Worm (Caenorhabditis elegans) whole organism, L4 larva: ENCODE results near the gene rcan-1.

Experiments
- F37D6.2 ChIP-seq: sonication (generic microtip); optimal IDR thresholded peaks from 2 replicates; lab custom pipeline; 2016; ENCODE audit warnings: mild to moderate bottlenecking, missing genetic modification characterization, missing compliant biosample characterization
- F49E8.2 ChIP-seq: sonication (generic microtip); optimal IDR thresholded peaks from 2 replicates; lab custom pipeline; 2016; ENCODE audit warnings: missing compliant biosample characterization, mild to moderate bottlenecking, missing genetic modification characterization, borderline replicate concordance
- Y48G9A.11 ChIP-seq: fragments of 200-800 bp; sonication (Bioruptor generic); IDR thresholded peaks from 2 replicates; pipeline ENCODE4 v1.3.6; 2022; ENCODE audit warnings: missing genetic modification reagents, missing genetic modification characterization, missing compliant biosample characterization
- ZK546.5 ChIP-seq, 2 experiments: sonication (generic microtip); optimal IDR thresholded peaks; 2 replicates each; lab custom pipeline; 2017; ENCODE audit warnings: missing biosample characterization in 2 of 2, missing genetic modification characterization in 2 of 2
- aha-1 ChIP-seq: fragments of 150-350 bp; peaks from one replicate; lab custom pipeline; 2014; ENCODE audit warnings: missing biosample characterization, missing genetic modification characterization
- daf-12 ChIP-seq: fragments of 150-350 bp; optimal IDR thresholded peaks from 2 replicates; lab custom pipeline; 2014; ENCODE audit warnings: missing biosample characterization, missing genetic modification reagents, missing genetic modification characterization
- daf-16 ChIP-seq, 3 experiments: sonication (generic microtip); optimal IDR thresholded peaks; 2 replicates each; lab custom pipeline; 2016 to 2017; ENCODE audit warnings: missing genetic modification characterization in 3 of 3, missing genetic modification reagents in 3 of 3, mild to moderate bottlenecking in 2 of 3, missing compliant biosample characterization in 2 of 3, missing biosample characterization in 1 of 3, moderate library complexity in 1 of 3
- dmd-6 ChIP-seq: fragments of 200-800 bp; sonication (Bioruptor generic); IDR thresholded peaks from 2 replicates; pipeline ENCODE4 v1.3.6; 2022; ENCODE audit warnings: missing genetic modification reagents, missing genetic modification characterization, missing compliant biosample characterization
- dmd-8 ChIP-seq: fragments of 200-800 bp; sonication (Bioruptor generic); IDR thresholded peaks from 2 replicates; pipeline ENCODE4 v1.3.6; 2022; ENCODE audit warnings: missing genetic modification characterization, missing compliant biosample characterization
- dpl-1 ChIP-seq: fragments of 150-350 bp; optimal IDR thresholded peaks from 2 replicates; lab custom pipeline; 2014; ENCODE audit warnings: missing biosample characterization, missing genetic modification reagents, missing genetic modification characterization
- fkh-10 ChIP-seq: fragments of 150-350 bp; optimal IDR thresholded peaks from 2 replicates; lab custom pipeline; 2014; ENCODE audit warnings: missing biosample characterization, missing genetic modification reagents, missing genetic modification characterization
- jun-1 ChIP-seq: fragments of 150-350 bp; optimal IDR thresholded peaks from 2 replicates; lab custom pipeline; 2014; ENCODE audit warnings: missing biosample characterization, missing genetic modification reagents, missing genetic modification characterization
- lin-1 ChIP-seq: fragments of 200-800 bp; sonication (Bioruptor generic); IDR thresholded peaks from 2 replicates; pipeline ENCODE4 v1.3.6; 2022; ENCODE audit warnings: missing genetic modification reagents, missing genetic modification characterization, missing compliant biosample characterization
- lin-38 ChIP-seq: fragments of 200-800 bp; sonication (Bioruptor generic); IDR thresholded peaks from 2 replicates; pipeline ENCODE4 v1.3.6; 2022; ENCODE audit warnings: missing genetic modification reagents, missing genetic modification characterization, missing compliant biosample characterization
- lin-39 ChIP-seq: fragments of 150-350 bp; optimal IDR thresholded peaks from 2 replicates; lab custom pipeline; 2014; ENCODE audit warnings: missing biosample characterization, missing genetic modification reagents, missing genetic modification characterization
- mes-2 ChIP-seq: sonication (generic microtip); optimal IDR thresholded peaks from 2 replicates; lab custom pipeline; 2016; ENCODE audit warnings: missing genotype, mild to moderate bottlenecking, missing genetic modification characterization, missing compliant biosample characterization; ENCODE audit not compliant: poor library complexity, severe bottlenecking
- nhr-102 ChIP-seq: sonication (generic microtip); optimal IDR thresholded peaks from 2 replicates; lab custom pipeline; 2016; ENCODE audit warnings: mild to moderate bottlenecking, missing genetic modification characterization, moderate library complexity, missing compliant biosample characterization
- nhr-11 ChIP-seq: fragments of 150-350 bp; optimal IDR thresholded peaks from 2 replicates; lab custom pipeline; 2014; ENCODE audit warnings: missing biosample characterization, missing genetic modification characterization
- nhr-111 ChIP-seq: fragments of 200-800 bp; sonication (Bioruptor generic); optimal IDR thresholded peaks from 2 replicates; lab custom pipeline; 2018; ENCODE audit warnings: mild to moderate bottlenecking, missing genetic modification characterization, missing compliant biosample characterization
- nhr-237 ChIP-seq: sonication (generic microtip); optimal IDR thresholded peaks from 2 replicates; lab custom pipeline; 2017; ENCODE audit warnings: missing biosample characterization, missing genetic modification characterization
- nhr-41 ChIP-seq: fragments of 200-800 bp; sonication (Bioruptor generic); IDR thresholded peaks from 2 replicates; pipeline ENCODE4 v1.3.6; 2022; ENCODE audit warnings: missing genetic modification reagents, missing genetic modification characterization, missing compliant biosample characterization
- nhr-42 ChIP-seq: fragments of 200-800 bp; sonication (Bioruptor generic); IDR thresholded peaks from 2 replicates; pipeline ENCODE4 v1.3.6; 2022; ENCODE audit warnings: missing genetic modification characterization, missing compliant biosample characterization
- nhr-76 ChIP-seq: fragments of 150-350 bp; optimal IDR thresholded peaks from 2 replicates; lab custom pipeline; 2014; ENCODE audit warnings: missing biosample characterization, missing genetic modification characterization
- pha-4 ChIP-seq, 2 experiments: fragments of 150-350 bp in 1 of 2; fragments of 200-800 bp in 1 of 2; sonication (Bioruptor generic) in 1 of 2; IDR thresholded peaks in 1 of 2; optimal IDR thresholded peaks in 1 of 2; 2 replicates each; pipeline versions ENCODE4 v1.3.6 to Lab custom; 2014 to 2022; ENCODE audit warnings: missing genetic modification characterization in 2 of 2, missing genetic modification reagents in 2 of 2, missing biosample characterization in 1 of 2, missing compliant biosample characterization in 1 of 2
- sdz-12 ChIP-seq: fragments of 200-800 bp; sonication (Bioruptor generic); optimal IDR thresholded peaks from 2 replicates; lab custom pipeline; 2018; ENCODE audit warnings: mild to moderate bottlenecking, missing genetic modification characterization, missing compliant biosample characterization
- set-16 ChIP-seq: fragments of 200-800 bp; sonication (Bioruptor generic); IDR thresholded peaks from 2 replicates; pipeline ENCODE4 v1.3.6; 2022; ENCODE audit warnings: missing genetic modification reagents, missing genetic modification characterization, missing compliant biosample characterization
- skn-1 ChIP-seq: fragments of 150-350 bp; optimal IDR thresholded peaks from 2 replicates; lab custom pipeline; 2014; ENCODE audit warnings: missing biosample characterization, missing genetic modification characterization
- tag-97 ChIP-seq: fragments of 200-800 bp; sonication (Bioruptor generic); IDR thresholded peaks from 2 replicates; pipeline ENCODE4 v1.3.6; 2022; ENCODE audit warnings: missing genetic modification characterization, missing compliant biosample characterization
- tra-1 ChIP-seq: fragments of 200-800 bp; sonication (Bioruptor generic); IDR thresholded peaks from 2 replicates; pipeline ENCODE4 v1.3.6; 2022; ENCODE audit warnings: missing genetic modification reagents, missing genetic modification characterization, missing compliant biosample characterization
- unc-62 ChIP-seq, 3 experiments: fragments of 150-350 bp in 1 of 3; sonication (generic microtip); optimal IDR thresholded peaks in 2 of 3; peaks in 1 of 3; 1 replicate in 1 of 3; 2 replicates in 2 of 3; lab custom pipeline; 2014 to 2017; ENCODE audit warnings: missing biosample characterization in 3 of 3, missing genetic modification characterization in 3 of 3, missing genetic modification reagents in 3 of 3, missing genotype in 1 of 3
- zag-1 ChIP-seq: fragments of 150-350 bp; optimal IDR thresholded peaks from 2 replicates; lab custom pipeline; 2014; ENCODE audit warnings: missing biosample characterization, missing genetic modification characterization
- zfp-3 ChIP-seq: fragments of 200-800 bp; sonication (Bioruptor generic); conservative IDR thresholded peaks from 2 replicates; pipeline ENCODE4 v1.3.6; 2022; ENCODE audit warnings: missing genetic modification reagents, missing genetic modification characterization, missing compliant biosample characterization
- ztf-11 ChIP-seq: fragments of 150-350 bp; optimal IDR thresholded peaks from 2 replicates; lab custom pipeline; 2014; ENCODE audit warnings: missing biosample characterization, missing genetic modification characterization

The rcan-1 gene

DNA sequence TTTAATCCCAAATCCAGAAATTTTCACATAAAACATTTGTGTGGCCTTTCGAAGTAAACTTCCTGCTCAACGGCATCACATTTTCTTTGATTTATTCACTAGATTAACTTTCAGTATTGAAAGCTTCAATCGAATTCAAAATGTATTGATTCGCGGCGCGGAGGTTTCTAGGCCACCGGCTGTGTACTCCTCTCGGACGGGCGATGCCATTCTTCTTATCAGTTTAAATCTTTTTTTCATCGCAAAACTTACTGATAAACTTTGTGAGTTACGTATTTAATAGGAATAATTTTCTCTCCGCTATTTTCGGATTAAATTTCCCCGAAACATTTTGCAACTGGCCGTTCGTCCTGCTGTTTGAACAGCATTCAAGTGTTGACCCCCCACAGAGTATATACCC lies 38.0 kb upstream of the rcan-1 start (continued):
- no peak for TF ChIP-seq zfp-3 (GFP tag; lab: Robert Waterston, UW)
- no peak for TF ChIP-seq nhr-11 (tag; lab: Kevin White, UChicago)

DNA sequence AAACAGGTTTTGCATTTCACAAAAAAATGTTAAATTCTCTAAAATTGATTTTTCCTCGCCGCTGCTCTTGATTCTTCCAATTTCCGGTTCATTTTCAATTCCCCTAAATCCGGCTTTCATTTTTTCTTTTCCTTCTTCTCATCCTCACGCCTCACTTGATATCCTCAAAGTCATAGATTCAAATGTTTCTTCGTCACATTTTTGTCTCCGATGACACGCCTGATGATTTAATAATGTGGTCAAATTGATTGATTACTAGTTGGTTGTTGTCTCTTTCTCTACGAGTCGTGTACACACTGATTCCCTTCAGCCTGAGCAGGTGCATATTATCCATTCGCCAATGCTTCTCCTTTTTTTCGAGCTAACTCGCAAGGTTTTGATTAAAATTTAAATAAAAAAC lies 37.6 kb upstream of the rcan-1 start:
- peak in 1 of 2 experiments; percentile 50 for TF ChIP-seq unc-62 (GFP tag; optimal IDR thresholded peaks at IDR 0.05 in 1 of 2; lab: Kevin White, UChicago)
- TF ChIP-seq unc-62 (tag; optimal IDR thresholded peaks at IDR 0.05; lab: Kevin White, UChicago): no peak
- no peak for TF ChIP-seq dmd-8 (GFP tag; lab: Robert Waterston, UW)
- no peak for TF ChIP-seq lin-1
- no peak for TF ChIP-seq fkh-10 (GFP tag; lab: Kevin White, UChicago)
- no peak for TF ChIP-seq zag-1 (tag; lab: Kevin White, UChicago)
- TF ChIP-seq daf-12 (tag; lab: Kevin White, UChicago): no peak

DNA sequence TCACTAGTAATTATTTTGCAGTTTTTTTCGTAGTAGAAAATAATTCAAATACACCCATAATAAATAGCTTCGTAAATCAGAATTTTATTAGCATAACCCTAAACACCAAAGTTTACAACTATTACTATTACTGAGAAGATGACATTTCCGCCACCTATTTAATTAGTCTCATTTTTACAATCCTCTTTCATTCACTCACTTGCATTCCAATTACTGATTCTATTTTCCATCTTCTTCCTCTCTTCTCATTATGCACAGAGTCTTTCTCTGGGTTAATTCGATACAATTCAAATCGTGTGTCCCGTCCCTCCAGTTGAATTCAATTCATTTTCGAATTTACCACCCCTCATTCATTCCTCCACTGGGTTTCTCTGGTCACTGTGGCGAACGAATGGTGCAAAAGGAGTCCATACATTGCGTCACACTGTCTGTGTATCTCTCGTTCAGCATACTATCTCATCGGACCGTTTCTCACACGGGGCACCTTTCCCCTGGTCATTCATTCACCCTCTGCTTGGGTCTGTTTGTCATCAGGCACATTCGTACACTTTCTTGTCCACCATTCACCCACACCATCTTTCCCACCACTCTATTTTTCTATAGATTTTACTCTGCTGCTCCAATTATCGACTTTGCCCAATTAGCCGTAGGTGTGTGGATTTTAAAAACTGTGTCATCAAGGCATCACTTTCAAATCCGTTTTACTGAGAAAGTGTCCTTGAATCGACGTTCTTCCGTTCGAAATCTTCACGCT lies 36.5 kb upstream of the rcan-1 start:
- TF ChIP-seq sdz-12: no peak
- peak in 1 of 2 experiments; percentile 65 for TF ChIP-seq unc-62 (GFP tag; optimal IDR thresholded peaks at IDR 0.05 in 1 of 2; lab: Kevin White, UChicago)
- TF ChIP-seq unc-62 (tag; optimal IDR thresholded peaks at IDR 0.05; lab: Kevin White, UChicago): no peak
- no peak for TF ChIP-seq aha-1 (tag; lab: Kevin White, UChicago)

- TF ChIP-seq tra-1 (GFP tag; lab: Robert Waterston, UW) (no peak), nhr-76 (tag; lab: Kevin White, UChicago) (no peak), lin-39 (tag; lab: Kevin White, UChicago) (no peak), Y48G9A.11 (GFP tag; lab: Robert Waterston, UW) (peak; percentile 50; the same call in 1 of the 2 replicates), nhr-41 (GFP tag; lab: Robert Waterston, UW) (no peak), lin-38 (peak; percentile 58), pha-4 (GFP tag; IDR thresholded peaks at IDR 0.05; lab: Robert Waterston, UW) (no peak), pha-4 (tag; optimal IDR thresholded peaks at IDR 0.05; lab: Kevin White, UChicago) (no peak), daf-16 (GFP tag; optimal IDR thresholded peaks at IDR 0.05; lab: Kevin White, UChicago) (no peak), daf-16 (tag; optimal IDR thresholded peaks at IDR 0.05; lab: Kevin White, UChicago) (no peak), tag-97 (no peak), set-16 (GFP tag; lab: Robert Waterston, UW) (no peak), nhr-237 (tag; lab: Kevin White, UChicago) (no peak), F49E8.2 (tag; lab: Kevin White, UChicago) (peak; percentile 62), mes-2 (tag; lab: Kevin White, UChicago) (peak; percentile 35), nhr-42 (GFP tag; lab: Robert Waterston, UW) (no peak), ZK546.5 (tag; optimal IDR thresholded peaks at IDR 0.05; lab: Kevin White, UChicago) (no peak), dpl-1 (peak; percentile 18), nhr-102 (tag; lab: Kevin White, UChicago) (no peak), F37D6.2 (no peak), skn-1 (no peak), ztf-11 (tag; lab: Kevin White, UChicago) (no peak), dmd-6 (GFP tag; lab: Robert Waterston, UW) (no peak), jun-1 (tag; lab: Kevin White, UChicago) (no peak), nhr-111 (GFP tag; lab: Kevin White, UChicago) (no peak)
Measured at ce11 chrIII:5719832-5720194, 35.9 kb upstream of the rcan-1 start.
